Fruit fly (Drosophila melanogaster) whole organism, embryonic: ENCODE results near the gene Nepl18.

Source experiments
- Aef1 ChIP-seq: fragments of 200-800 bp; sonication (Bioruptor generic); IDR thresholded peaks from 3 replicates; pipeline ENCODE4 v1.3.6; 2022; ENCODE audit warnings: missing biosample characterization, missing genetic modification characterization
- BtbVII ChIP-seq: fragments of 200-800 bp; sonication (Bioruptor generic); optimal IDR thresholded peaks from 3 replicates; lab custom pipeline; 2017; ENCODE audit warnings: missing biosample characterization, mild to moderate bottlenecking, missing genetic modification characterization
- CG10431 ChIP-seq: fragments of 200-800 bp; sonication (Bioruptor generic); optimal IDR thresholded peaks from 3 replicates; lab custom pipeline; 2018; ENCODE audit warnings: missing biosample characterization, mild to moderate bottlenecking, missing genetic modification characterization
- CG12659 ChIP-seq: fragments of 200-800 bp; sonication (Bioruptor generic); optimal IDR thresholded peaks from 3 replicates; lab custom pipeline; 2017; ENCODE audit warnings: mild to moderate bottlenecking, missing biosample characterization, missing genetic modification reagents, missing genetic modification characterization
- CG17328 ChIP-seq: fragments of 200-800 bp; sonication (Bioruptor generic); IDR thresholded peaks from 2 replicates; pipeline ENCODE4 v1.3.6; 2022; ENCODE audit warnings: missing biosample characterization, missing genetic modification characterization
- CG18599 ChIP-seq: fragments of 200-800 bp; sonication (Bioruptor generic); optimal IDR thresholded peaks from 3 replicates; lab custom pipeline; 2017; ENCODE audit warnings: missing biosample characterization, missing genetic modification characterization, mild to moderate bottlenecking, moderate library complexity, missing genetic modification reagents
- CG2678 ChIP-seq: fragments of 200-800 bp; sonication (Bioruptor generic); optimal IDR thresholded peaks from 3 replicates; lab custom pipeline; 2019; ENCODE audit warnings: missing biosample characterization, mild to moderate bottlenecking, missing genetic modification characterization, moderate library complexity
- CG31388 ChIP-seq: fragments of 200-800 bp; sonication (Bioruptor generic); optimal IDR thresholded peaks from 2 replicates; lab custom pipeline; 2016; ENCODE audit warnings: missing biosample characterization, missing genetic modification characterization
- CG4854 ChIP-seq: fragments of 200-800 bp; sonication (Bioruptor generic); optimal IDR thresholded peaks from 2 replicates; lab custom pipeline; 2016; ENCODE audit warnings: missing biosample characterization, missing genetic modification characterization, inconsistent platforms
- CG5180 ChIP-seq: fragments of 200-800 bp; sonication (Bioruptor generic); optimal IDR thresholded peaks from 3 replicates; lab custom pipeline; 2017; ENCODE audit warnings: missing biosample characterization, missing genetic modification characterization, mild to moderate bottlenecking, moderate library complexity, missing genetic modification reagents
- CG5245 ChIP-seq: fragments of 200-800 bp; sonication (Bioruptor generic); optimal IDR thresholded peaks from 3 replicates; lab custom pipeline; 2016; ENCODE audit warnings: missing biosample characterization, missing genetic modification characterization
- CG6791 ChIP-seq: fragments of 200-800 bp; sonication (Bioruptor generic); IDR thresholded peaks from 3 replicates; pipeline ENCODE4 v1.3.6; 2022; ENCODE audit warnings: missing biosample characterization, missing genetic modification characterization; ENCODE audit not compliant: partially characterized antibody
- CG7987 ChIP-seq: fragments of 200-800 bp; sonication (Bioruptor generic); optimal IDR thresholded peaks from 2 replicates; lab custom pipeline; 2018; ENCODE audit warnings: missing biosample characterization, mild to moderate bottlenecking, missing genetic modification characterization, moderate library complexity
- CG9727 ChIP-seq: fragments of 200-800 bp; sonication (Bioruptor generic); optimal IDR thresholded peaks from 3 replicates; lab custom pipeline; 2017; ENCODE audit warnings: missing biosample characterization, mild to moderate bottlenecking, missing genetic modification characterization
- CG9797 ChIP-seq: fragments of 200-800 bp; sonication (Bioruptor generic); optimal IDR thresholded peaks from 3 replicates; lab custom pipeline; 2018; ENCODE audit warnings: missing biosample characterization, mild to moderate bottlenecking, missing genetic modification characterization
- Camta ChIP-seq: fragments of 200-800 bp; sonication (Bioruptor generic); optimal IDR thresholded peaks from 2 replicates; lab custom pipeline; 2016; ENCODE audit warnings: missing biosample characterization, missing genetic modification characterization
- Doc3 ChIP-seq: fragments of 200-800 bp; sonication (Bioruptor generic); IDR thresholded peaks from 3 replicates; pipeline ENCODE4 v1.3.6; 2022; ENCODE audit warnings: missing biosample characterization, missing genetic modification characterization; ENCODE audit not compliant: partially characterized antibody
- Drgx ChIP-seq: fragments of 200-800 bp; sonication (Bioruptor generic); IDR thresholded peaks from 2 replicates; pipeline ENCODE4 v1.3.6; 2022; ENCODE audit warnings: missing biosample characterization, missing genetic modification characterization
- ERR ChIP-seq: fragments of 200-800 bp; sonication (Bioruptor generic); optimal IDR thresholded peaks from 2 replicates; lab custom pipeline; 2016; ENCODE audit warnings: missing biosample characterization, missing genetic modification characterization
- Gsc ChIP-seq: fragments of 200-800 bp; sonication (Bioruptor generic); IDR thresholded peaks from 2 replicates; pipeline ENCODE4 v1.3.6; 2022; ENCODE audit warnings: missing biosample characterization, missing genetic modification characterization
- Jarid2 ChIP-seq: fragments of 200-800 bp; sonication (Bioruptor generic); optimal IDR thresholded peaks from 3 replicates; lab custom pipeline; 2017; ENCODE audit warnings: mild to moderate bottlenecking, missing biosample characterization, missing genetic modification reagents, missing genetic modification characterization
- Lhr ChIP-seq: fragments of 200-800 bp; sonication (Bioruptor generic); optimal IDR thresholded peaks from 3 replicates; lab custom pipeline; 2017; ENCODE audit warnings: mild to moderate bottlenecking, missing biosample characterization, missing genetic modification reagents, missing genetic modification characterization
- Neu2 ChIP-seq: fragments of 200-800 bp; sonication (Bioruptor generic); optimal IDR thresholded peaks from 3 replicates; lab custom pipeline; 2016; ENCODE audit warnings: missing biosample characterization, missing genetic modification characterization, borderline replicate concordance
- Oaz ChIP-seq: fragments of 200-800 bp; sonication (Bioruptor generic); IDR thresholded peaks from 2 replicates; pipeline ENCODE4 v1.3.6; 2022; ENCODE audit warnings: missing biosample characterization, missing genetic modification characterization
- Oli ChIP-seq: fragments of 200-800 bp; sonication (Bioruptor generic); optimal IDR thresholded peaks from 2 replicates; lab custom pipeline; 2018; ENCODE audit warnings: missing biosample characterization, mild to moderate bottlenecking, missing genetic modification characterization, moderate library complexity
- Sin3A ChIP-seq: fragments of >200 bp; optimal IDR thresholded peaks from 2 replicates; lab custom pipeline; 2018
- Sry-δ ChIP-seq: fragments of 200-800 bp; sonication (Bioruptor generic); optimal IDR thresholded peaks from 2 replicates; lab custom pipeline; 2016; ENCODE audit warnings: missing biosample characterization, missing genetic modification characterization
- Ssrp ChIP-seq: fragments of 200-800 bp; sonication (Bioruptor generic); optimal IDR thresholded peaks from 2 replicates; lab custom pipeline; 2018; ENCODE audit warnings: missing biosample characterization, mild to moderate bottlenecking, missing genetic modification characterization, moderate library complexity
- YL-1 ChIP-seq: fragments of 200-800 bp; sonication (Bioruptor generic); optimal IDR thresholded peaks from 3 replicates; lab custom pipeline; 2017; ENCODE audit warnings: missing biosample characterization, mild to moderate bottlenecking, missing genetic modification characterization
- ase ChIP-seq: fragments of 200-800 bp; sonication (Bioruptor generic); IDR thresholded peaks from 3 replicates; pipeline ENCODE4 v1.3.6; 2022; ENCODE audit warnings: missing biosample characterization, missing genetic modification characterization
- ash1 ChIP-seq: fragments of 200-800 bp; sonication (Bioruptor generic); optimal IDR thresholded peaks from 2 replicates; lab custom pipeline; 2018; ENCODE audit warnings: missing biosample characterization, mild to moderate bottlenecking, missing genetic modification characterization
- ato ChIP-seq: fragments of 200-800 bp; sonication (Bioruptor generic); IDR thresholded peaks from 2 replicates; pipeline ENCODE4 v1.3.6; 2022; ENCODE audit warnings: missing biosample characterization, missing genetic modification characterization; ENCODE audit not compliant: partially characterized antibody
- caup ChIP-seq: fragments of 200-800 bp; sonication (Bioruptor generic); optimal IDR thresholded peaks from 3 replicates; lab custom pipeline; 2017; ENCODE audit warnings: missing biosample characterization, mild to moderate bottlenecking, missing genetic modification characterization, moderate library complexity; ENCODE audit not compliant: severe bottlenecking
- chif ChIP-seq, 2 experiments: fragments of 200-800 bp; sonication (Bioruptor generic); optimal IDR thresholded peaks; 3 replicates each; lab custom pipeline; 2016; ENCODE audit warnings: missing biosample characterization in 2 of 2, missing genetic modification characterization in 2 of 2
- chinmo ChIP-seq: fragments of 200-800 bp; sonication (Bioruptor generic); IDR thresholded peaks from 4 replicates; pipeline ENCODE4 v1.3.6; 2022; ENCODE audit warnings: missing biosample characterization, missing genetic modification characterization; ENCODE audit not compliant: partially characterized antibody
- chm ChIP-seq: fragments of 200-800 bp; sonication (Bioruptor generic); IDR thresholded peaks from 2 replicates; pipeline ENCODE4 v1.3.6; 2022; ENCODE audit warnings: missing biosample characterization, missing genetic modification characterization
- chn ChIP-seq: fragments of 200-800 bp; sonication (Bioruptor generic); optimal IDR thresholded peaks from 2 replicates; lab custom pipeline; 2016; ENCODE audit warnings: missing biosample characterization, missing genetic modification characterization
- dm ChIP-seq: fragments of 200-800 bp; sonication (Bioruptor generic); optimal IDR thresholded peaks from 3 replicates; lab custom pipeline; 2016; ENCODE audit warnings: missing biosample characterization, missing genetic modification characterization
- exex ChIP-seq: fragments of 200-800 bp; sonication (Bioruptor generic); optimal IDR thresholded peaks from 4 replicates; lab custom pipeline; 2018; ENCODE audit warnings: missing biosample characterization, mild to moderate bottlenecking, missing genetic modification characterization, moderate library complexity
- knrl ChIP-seq: fragments of 200-800 bp; sonication (Bioruptor generic); IDR thresholded peaks from 3 replicates; pipeline ENCODE4 v1.3.6; 2022; ENCODE audit warnings: missing biosample characterization, missing genetic modification characterization; ENCODE audit not compliant: partially characterized antibody
- nerfin-2 ChIP-seq: fragments of 200-800 bp; sonication (Bioruptor generic); IDR thresholded peaks from 2 replicates; pipeline ENCODE4 v1.3.6; 2022; ENCODE audit warnings: missing biosample characterization, missing genetic modification characterization; ENCODE audit not compliant: partially characterized antibody
- oc ChIP-seq: fragments of 200-800 bp; sonication (Bioruptor generic); optimal IDR thresholded peaks from 2 replicates; lab custom pipeline; 2018; ENCODE audit warnings: missing biosample characterization, mild to moderate bottlenecking, missing genetic modification characterization, moderate library complexity
- sens ChIP-seq: fragments of 200-800 bp; sonication (Bioruptor generic); peaks from one replicate; lab custom pipeline; 2016; ENCODE audit warnings: missing biosample characterization, missing genetic modification characterization
- sens-2 ChIP-seq: fragments of 200-800 bp; sonication (Bioruptor generic); IDR thresholded peaks from 2 replicates; pipeline ENCODE4 v1.3.6; 2022; ENCODE audit warnings: missing biosample characterization, missing genetic modification characterization
- sim ChIP-seq: fragments of 200-800 bp; sonication (Bioruptor generic); IDR thresholded peaks from 2 replicates; pipeline ENCODE4 v1.3.6; 2022; ENCODE audit warnings: missing biosample characterization, missing genetic modification characterization
- sqz ChIP-seq: fragments of 200-800 bp; sonication (Bioruptor generic); optimal IDR thresholded peaks from 3 replicates; lab custom pipeline; 2018; ENCODE audit warnings: missing biosample characterization, mild to moderate bottlenecking, missing genetic modification characterization
- ssp ChIP-seq: fragments of 200-800 bp; sonication (Bioruptor generic); IDR thresholded peaks from 2 replicates; pipeline ENCODE4 v1.3.6; 2022; ENCODE audit warnings: missing biosample characterization, missing genetic modification characterization
- trh ChIP-seq: fragments of 200-800 bp; sonication (Bioruptor generic); optimal IDR thresholded peaks from 2 replicates; lab custom pipeline; 2016; ENCODE audit warnings: missing biosample characterization, missing genetic modification characterization
- twi ChIP-seq: fragments of 200-800 bp; optimal IDR thresholded peaks from 2 replicates; lab custom pipeline; 2019; ENCODE audit warnings: missing biosample characterization, mild to moderate bottlenecking, missing genetic modification characterization, moderate library complexity
- tx ChIP-seq: fragments of 200-800 bp; sonication (Bioruptor generic); optimal IDR thresholded peaks from 2 replicates; lab custom pipeline; 2016; ENCODE audit warnings: missing biosample characterization, missing genetic modification characterization
- vvl ChIP-seq: fragments of 200-800 bp; sonication (Bioruptor generic); IDR thresholded peaks from 2 replicates; pipeline ENCODE4 v1.3.6; 2022; ENCODE audit warnings: missing biosample characterization, missing genetic modification characterization

Gene Nepl18

dm6 chr3R:28831172-28831571 is 44.2 kb upstream of the Nepl18 start (continued):
- TF ChIP-seq CG6791 (GFP tag; lab: Robert Waterston, UW) (0 out of 3 replicates have a peak, but pooled peaks have one; percentile 4), CG12659 (GFP tag; lab: Kevin White, UChicago) (no peak), twi (tag; lab: Kevin White, UChicago) (no peak), Ssrp (tag; lab: Kevin White, UChicago) (no peak), chif (GFP tag; optimal IDR thresholded peaks at IDR 0.05; lab: Kevin White, UChicago) (no peak), CG5245 (GFP tag; lab: Kevin White, UChicago) (no peak), nerfin-2 (GFP tag; lab: Robert Waterston, UW) (no peak), ase (no peak), trh (GFP tag; lab: Kevin White, UChicago) (no peak), Lhr (GFP tag; lab: Kevin White, UChicago) (no peak), Sin3A (lab: Kevin White, UChicago) (no peak), Oli (tag; lab: Kevin White, UChicago) (no peak), CG31388 (GFP tag; lab: Kevin White, UChicago) (no peak), CG7987 (no peak), CG4854 (GFP tag; lab: Kevin White, UChicago) (no peak), sens-2 (GFP tag; lab: Robert Waterston, UW) (peak; percentile 40; the same call in 1 of the 2 replicates), Doc3 (GFP tag; lab: Robert Waterston, UW) (no peak), CG10431 (GFP tag; lab: Kevin White, UChicago) (no peak), vvl (GFP tag; lab: Robert Waterston, UW) (0 out of 2 replicates have a peak, but pooled peaks have one; percentile 8), sim (no peak), chn (GFP tag; lab: Kevin White, UChicago) (no peak), Sry-δ (GFP tag; lab: Kevin White, UChicago) (no peak), Jarid2 (no peak), caup (GFP tag; lab: Kevin White, UChicago) (peak; percentile 18), dm (GFP tag; lab: Kevin White, UChicago) (no peak), Neu2 (GFP tag; lab: Kevin White, UChicago) (no peak), oc (no peak), Drgx (no peak), CG18599 (GFP tag; lab: Kevin White, UChicago) (peak; percentile 31), chinmo (GFP tag; lab: Robert Waterston, UW) (0 out of 4 replicates have a peak, but pooled peaks have one; percentile 53), Gsc (GFP tag; lab: Robert Waterston, UW) (no peak), YL-1 (GFP tag; lab: Kevin White, UChicago) (no peak), ERR (GFP tag; lab: Kevin White, UChicago) (no peak), Oaz (GFP tag; lab: Robert Waterston, UW) (no peak), Camta (no peak), ssp (GFP tag; lab: Robert Waterston, UW) (no peak), Aef1 (no peak), BtbVII (no peak), chm (peak; percentile 53; the same call in 1 of the 2 replicates), tx (GFP tag; lab: Kevin White, UChicago) (no peak), ash1 (GFP tag; lab: Kevin White, UChicago) (no peak), knrl (GFP tag; lab: Robert Waterston, UW) (no peak), ato (no peak), CG9727 (no peak), CG2678 (tag; lab: Kevin White, UChicago) (no peak), CG17328 (GFP tag; lab: Robert Waterston, UW) (no peak), exex (tag; lab: Kevin White, UChicago) (no peak), sqz (GFP tag; lab: Kevin White, UChicago) (no peak), CG9797 (GFP tag; lab: Kevin White, UChicago) (no peak), CG5180 (GFP tag; lab: Kevin White, UChicago) (no peak), sens (GFP tag; lab: Kevin White, UChicago) (no peak)
